Fruit fly (Drosophila melanogaster) whole organism: Measurements from ENCODE around the gene CAH1.

Source experiments
- CG8478 ChIP-seq: fragments of >200 bp; optimal IDR thresholded peaks from 2 replicates; lab custom pipeline; 2018; ENCODE audit warnings: inconsistent platforms
- Dll ChIP-seq: fragments of >200 bp; optimal IDR thresholded peaks from 2 replicates; lab custom pipeline; 2017
- EcR ChIP-seq, 2 experiments: fragments of >200 bp; optimal IDR thresholded peaks; 2 replicates each; lab custom pipeline; 2017; ENCODE audit warnings: missing biosample characterization in 2 of 2, missing genetic modification characterization in 2 of 2, missing genetic modification reagents in 2 of 2
- pan ChIP-seq: fragments of >200 bp; optimal IDR thresholded peaks from 2 replicates; lab custom pipeline; 2017
- psq ChIP-seq: fragments of >200 bp; optimal IDR thresholded peaks from 2 replicates; lab custom pipeline; 2017
- usp ChIP-seq: fragments of >200 bp; optimal IDR thresholded peaks from 2 replicates; lab custom pipeline; 2017; ENCODE audit warnings: missing biosample characterization, missing genetic modification characterization, mixed read lengths

DNA sequence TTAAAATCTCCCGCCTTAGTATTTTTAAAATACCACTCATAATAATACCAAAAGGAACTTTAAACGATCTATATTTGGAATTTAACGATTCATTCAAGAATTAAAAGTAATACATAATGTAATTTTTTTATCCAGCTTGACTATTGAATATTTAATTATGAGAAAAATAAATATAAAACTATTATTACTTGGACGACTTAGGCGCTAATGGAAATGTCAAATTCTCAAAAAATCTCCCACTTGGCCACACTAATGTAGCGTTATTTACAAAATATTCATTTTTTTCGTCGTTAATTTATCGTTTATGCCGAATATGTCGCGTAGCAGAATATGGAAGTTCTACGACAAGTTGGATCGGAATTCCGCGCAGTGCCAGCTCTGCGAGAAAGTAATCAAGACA, 12.7 kb upstream of the CAH1 start, which contains the start of gene CG16863:
- TF ChIP-seq usp: no peak
- no peak for TF ChIP-seq psq (lab: Kevin White, UChicago)
- no peak for TF ChIP-seq pan (lab: Kevin White, UChicago)
- TF ChIP-seq CG8478 (lab: Kevin White, UChicago): no peak
- TF ChIP-seq Dll (lab: Kevin White, UChicago): no peak
- no peak for TF ChIP-seq EcR (GFP tag; optimal IDR thresholded peaks at IDR 0.05; lab: Kevin White, UChicago)
